Worm (Caenorhabditis elegans): ENCODE measurements around the gene C52B9.8.

DNA sequence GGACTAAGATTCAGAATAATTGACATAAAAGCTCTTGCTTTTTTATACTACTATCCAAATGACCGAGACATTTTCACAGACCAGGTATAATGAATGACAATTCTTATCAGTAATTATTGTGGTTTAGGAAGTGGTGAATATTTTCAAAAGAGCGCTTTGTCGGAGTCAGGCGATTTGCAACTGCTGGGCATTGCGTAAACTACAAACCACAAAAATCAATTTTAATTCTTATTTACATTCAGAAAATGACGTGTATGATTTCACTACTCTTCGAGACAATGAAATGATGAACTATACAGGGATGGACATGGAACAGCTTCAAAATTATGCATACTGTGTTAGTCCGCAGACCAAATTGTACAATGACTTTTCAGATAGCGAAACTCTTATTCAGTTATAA lies 27.1 kb downstream of the C52B9.8 start:
- TF ChIP-seq dao-5 (tag; optimal IDR thresholded peaks at IDR 0.05) = no peak
- TF ChIP-seq W03F9.2 (tag; optimal IDR thresholded peaks at IDR 0.05) = no peak
- no peak for TF ChIP-seq him-1 (tag; optimal IDR thresholded peaks at IDR 0.05)

Measured in whole organism, L4/young adult.